Worm (Caenorhabditis elegans) whole organism, late embryonic: ENCODE results near the gene T28C6.3.

ENCODE experiments used
- F13H6.1 ChIP-seq: sonication (generic microtip); optimal IDR thresholded peaks from 2 replicates; lab custom pipeline; 2016; ENCODE audit warnings: missing genetic modification characterization, missing compliant biosample characterization
- hlh-30 ChIP-seq: sonication (generic microtip); optimal IDR thresholded peaks from 2 replicates; lab custom pipeline; 2017; ENCODE audit warnings: antibody characterized with exemption, missing genetic modification characterization, missing compliant biosample characterization; ENCODE audit not compliant: insufficient read depth
- madf-2 ChIP-seq: sonication (generic microtip); optimal IDR thresholded peaks from 2 replicates; lab custom pipeline; 2017; ENCODE audit warnings: missing genetic modification characterization, missing compliant biosample characterization
- nhr-11 ChIP-seq: fragments of 150-350 bp; optimal IDR thresholded peaks from 2 replicates; lab custom pipeline; 2014; ENCODE audit warnings: missing biosample characterization, missing genetic modification characterization
- rnt-1 ChIP-seq: sonication (generic microtip); optimal IDR thresholded peaks from 2 replicates; lab custom pipeline; 2016; ENCODE audit warnings: missing genetic modification characterization, missing compliant biosample characterization

ce11 chrIV:8815162-8815561, 5.0 kb upstream of the T28C6.3 start:
- TF ChIP-seq F13H6.1 (tag; lab: Kevin White, UChicago) (no peak), hlh-30 (no peak), nhr-11 (tag; lab: Kevin White, UChicago) (no peak), madf-2 (tag; lab: Kevin White, UChicago) (no peak), rnt-1 (tag; lab: Kevin White, UChicago) (no peak)
